Fruit fly (Drosophila melanogaster): ENCODE measurements around the gene CG3815.
A peak's percentile ranks its signal among the peaks of the same experiment; 100 is the strongest.

- TF ChIP-seq EcR (GFP tag; optimal IDR thresholded peaks at IDR 0.05) (peak; percentile 90), Pif1A (GFP tag; optimal IDR thresholded peaks at IDR 0.05) (no peak), CG12605 (GFP tag; IDR thresholded peaks at IDR 0.05) (0 out of 2 replicates have a peak, but pooled peaks have one; percentile 14)
Measured at dm6 chrX:6279629-6280073, 15.5 kb upstream of the CG3815 start, which contains the start of gene Ubi-p5E.
